Worm (Caenorhabditis elegans): Measurements from ENCODE around the gene ZC487.2.

DNA sequence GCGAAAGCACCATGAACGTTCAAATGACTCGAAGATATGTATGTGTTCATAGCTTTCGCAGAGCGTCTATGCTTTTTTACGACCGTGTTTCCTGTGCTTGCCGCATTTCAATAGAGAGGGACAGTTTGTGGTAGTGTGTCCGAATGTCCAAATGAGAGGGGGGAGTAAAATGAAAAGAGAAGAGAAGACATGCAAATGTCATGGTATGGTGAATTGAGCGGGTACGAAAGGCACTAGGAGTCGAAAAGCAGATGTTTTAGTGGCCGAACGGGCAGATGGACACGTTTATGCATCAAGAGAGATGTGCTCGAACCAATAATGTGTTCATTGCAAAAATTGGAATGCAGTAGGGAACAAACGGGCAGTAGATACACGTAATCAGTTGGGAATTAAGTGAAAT, 36.8 kb downstream of the ZC487.2 start:
- TF ChIP-seq B0310.2 (tag; optimal IDR thresholded peaks at IDR 0.05) (no peak), tbx-11 (GFP tag; IDR thresholded peaks at IDR 0.05) (no peak), tbx-37 (GFP tag; conservative IDR thresholded peaks at IDR 0.05) (no peak), ceh-36 (tag; optimal IDR thresholded peaks at IDR 0.05) (no peak)

Measured in whole organism, early embryonic.